Worm (Caenorhabditis elegans) whole organism, late embryonic: Measurements from ENCODE around the gene M01B2.13.

ENCODE experiments used
- K09A11.1 ChIP-seq: sonication (generic microtip); optimal IDR thresholded peaks from 2 replicates; lab custom pipeline; 2017; ENCODE audit warnings: antibody characterized with exemption, mild to moderate bottlenecking, missing genetic modification characterization, missing compliant biosample characterization; ENCODE audit not compliant: insufficient read depth
- gmeb-2 ChIP-seq: sonication (generic microtip); optimal IDR thresholded peaks from 2 replicates; lab custom pipeline; 2016; ENCODE audit warnings: missing genetic modification characterization, inconsistent platforms, missing compliant biosample characterization

DNA sequence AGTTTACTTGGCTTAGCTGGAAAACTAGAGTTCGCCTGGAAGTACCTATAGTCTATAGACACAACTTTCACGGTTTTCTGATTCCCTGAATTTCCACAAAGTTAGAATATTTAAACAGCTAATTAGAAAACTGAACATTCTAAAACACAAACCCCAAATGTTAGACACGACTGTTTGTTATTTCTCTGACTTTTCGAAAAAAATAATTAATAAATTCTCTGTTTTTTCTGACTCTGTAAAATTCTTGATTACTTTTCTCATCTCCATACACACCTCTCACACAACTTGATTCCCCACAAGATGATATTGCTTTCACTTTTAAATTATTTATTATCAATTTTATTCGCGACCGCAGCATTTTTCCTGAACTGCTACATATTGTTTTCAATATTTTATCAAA lies 12.2 kb downstream of the M01B2.13 start, which contains the start of gene srbc-75:
- no peak for TF ChIP-seq gmeb-2 (tag; lab: Kevin White, UChicago)
- TF ChIP-seq K09A11.1 (tag; lab: Kevin White, UChicago): no peak
